Fruit fly (Drosophila melanogaster) S2 (cell line): ENCODE results near the gene CG31406.

Experiments used
- CG8478 ChIP-seq: fragments of >200 bp; optimal IDR thresholded peaks from 2 replicates; lab custom pipeline; 2018
- CTCF ChIP-seq, 2 experiments: fragments of >200 bp; optimal IDR thresholded peaks; 2 replicates each; lab custom pipeline; 2018

- TF ChIP-seq CG8478 (lab: Kevin White, UChicago) (no peak), CTCF (optimal IDR thresholded peaks at IDR 0.05; lab: Kevin White, UChicago) (peak; percentile 13 to 66)
Measured at dm6 chr3R:10349987-10350386, 1.4 kb downstream of the CG31406 start, which contains the start of gene jumu.
